Worm (Caenorhabditis elegans) whole organism, dauer: Measurements from ENCODE around the gene xrn-2.

Source experiments
- unc-62 ChIP-seq: sonication (generic microtip); optimal IDR thresholded peaks from 2 replicates; lab custom pipeline; 2017; ENCODE audit warnings: missing biosample characterization, missing genetic modification reagents, missing genetic modification characterization

The xrn-2 gene

DNA sequence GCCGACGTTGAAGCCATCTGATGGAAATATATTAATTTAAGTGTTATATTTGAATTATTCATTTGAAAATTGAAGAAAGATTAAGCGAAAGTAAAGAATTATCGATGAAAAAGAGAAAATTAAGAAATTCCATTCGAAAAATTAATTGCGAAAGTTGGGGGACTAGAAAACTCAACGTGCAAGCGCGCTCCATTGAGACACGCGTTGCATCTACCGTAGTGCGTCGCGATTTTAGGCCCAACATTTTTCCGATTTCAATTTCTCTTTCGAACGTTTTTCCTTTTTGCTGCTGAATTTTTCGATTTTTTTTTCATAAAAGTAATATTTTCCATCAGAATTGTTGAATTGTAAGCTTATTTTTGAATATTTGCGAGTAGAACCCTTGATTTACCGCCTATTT lies 1.2 kb upstream of the xrn-2 start, which contains the start of gene Y48B6A.1:
Y48B6A.1 (minus strand) TSS at position 17 of the 400 bp plus-strand sequence.
- TF ChIP-seq unc-62 = no peak

DNA sequence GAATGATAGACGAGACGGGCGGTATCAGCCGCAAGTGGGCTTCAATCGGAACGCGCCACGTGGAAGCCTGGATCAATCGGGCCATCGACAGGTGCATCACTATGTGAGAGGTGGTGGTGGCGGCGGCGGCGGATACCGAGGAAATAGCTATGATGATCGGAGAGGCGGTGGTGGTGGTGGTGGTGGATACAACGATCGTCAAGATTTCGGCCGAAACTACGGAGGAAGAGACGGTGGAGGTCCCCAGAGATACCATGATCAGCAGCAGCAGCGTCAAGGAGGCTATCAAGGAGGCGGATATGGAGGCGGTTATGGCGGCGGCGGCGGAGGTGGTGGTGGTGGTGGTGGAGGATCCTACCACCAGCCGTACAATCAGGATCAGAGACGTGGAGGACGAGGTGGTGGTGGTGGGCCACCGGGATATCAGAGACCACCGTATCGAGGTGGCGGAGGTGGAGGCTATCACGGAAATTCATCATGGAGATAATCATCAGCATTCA lies 9.9 kb downstream of the xrn-2 start:
- no peak for TF ChIP-seq unc-62

DNA sequence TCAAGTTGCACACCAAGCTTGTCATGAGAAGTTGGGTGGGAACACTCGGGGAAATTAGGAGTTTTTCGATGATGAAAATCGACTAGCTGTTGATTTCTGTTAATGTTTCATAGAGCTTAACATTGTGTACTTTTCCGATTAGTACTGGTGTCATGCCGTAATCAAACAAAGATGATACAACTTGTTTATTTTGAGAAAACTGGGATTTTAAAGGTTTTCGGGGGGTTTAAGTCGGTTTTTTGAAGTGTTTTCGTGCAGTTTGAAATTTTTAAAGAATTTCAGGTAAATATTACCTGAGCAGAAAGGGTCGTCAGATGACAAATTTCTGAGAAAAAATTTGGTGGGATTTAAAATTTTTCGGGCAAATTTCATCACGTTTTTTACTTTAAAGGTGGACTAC lies 16.0 kb downstream of the xrn-2 start, which contains the start of gene eat-2:
eat-2 (minus strand) TSS at position 101 of the 400 bp plus-strand sequence.
- TF ChIP-seq unc-62 = no peak

DNA sequence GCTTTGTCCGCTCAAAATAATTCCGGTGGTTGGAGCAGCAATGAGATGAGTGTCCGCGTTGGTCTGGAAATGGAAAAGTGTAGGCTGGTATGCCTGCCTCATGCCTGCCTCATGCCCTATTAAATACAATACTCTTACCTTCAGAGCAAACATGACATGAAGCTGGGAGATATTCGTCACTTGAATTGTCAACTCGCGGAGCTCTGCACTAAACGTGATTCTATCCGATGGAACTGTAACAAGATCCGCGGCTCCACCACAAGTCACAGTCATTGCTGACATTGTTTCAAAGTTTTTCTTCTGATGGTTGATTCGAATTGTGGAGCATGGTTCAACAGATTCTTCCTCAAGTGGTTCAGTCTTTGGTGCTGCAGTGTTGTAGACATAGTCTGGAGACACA lies 17.6 kb downstream of the xrn-2 start:
- no peak for TF ChIP-seq unc-62

DNA sequence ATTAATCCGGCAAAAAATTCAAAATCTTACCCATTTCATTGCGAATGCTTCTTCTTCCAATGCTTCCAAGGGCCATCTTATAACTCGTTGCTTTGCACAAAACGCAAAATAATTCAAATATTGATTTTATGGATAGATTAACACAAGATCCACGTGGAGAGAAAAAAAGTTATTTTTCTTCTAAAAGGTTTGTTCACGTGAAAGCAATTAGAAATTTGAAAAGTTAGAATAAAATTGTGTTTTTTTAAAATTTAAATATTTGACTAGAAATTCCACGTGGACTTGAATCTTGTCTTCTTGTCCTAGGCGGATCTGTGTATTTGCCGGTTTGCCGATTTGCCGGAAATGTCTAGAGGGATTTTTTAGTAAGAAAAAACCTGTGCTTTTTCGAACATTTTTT lies 19.5 kb downstream of the xrn-2 start, which contains the start of gene Y48B6A.5:
Y48B6A.5 (minus strand) TSS at position 101 of the 400 bp plus-strand sequence.
- no peak for TF ChIP-seq unc-62

DNA sequence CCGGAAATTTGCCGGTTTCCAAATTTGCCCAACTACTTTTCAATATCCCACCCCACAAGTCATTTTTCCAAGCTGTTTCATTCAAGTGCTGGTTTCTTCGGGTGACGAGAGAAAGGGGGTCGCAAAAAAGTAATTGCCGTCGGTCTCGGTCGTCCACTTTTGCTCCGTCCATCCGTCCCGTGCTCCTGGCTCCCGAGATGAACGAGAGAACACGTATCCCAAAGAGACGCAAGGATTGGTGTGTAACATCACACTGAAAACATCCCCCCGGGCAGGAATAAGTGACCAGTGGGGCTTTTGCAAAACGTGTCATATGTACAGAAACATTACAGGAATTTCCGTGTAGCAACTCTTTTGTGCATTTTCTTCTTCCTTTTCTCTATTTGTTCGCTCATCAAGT lies 21.1 kb downstream of the xrn-2 start:
- TF ChIP-seq unc-62 = no peak

DNA sequence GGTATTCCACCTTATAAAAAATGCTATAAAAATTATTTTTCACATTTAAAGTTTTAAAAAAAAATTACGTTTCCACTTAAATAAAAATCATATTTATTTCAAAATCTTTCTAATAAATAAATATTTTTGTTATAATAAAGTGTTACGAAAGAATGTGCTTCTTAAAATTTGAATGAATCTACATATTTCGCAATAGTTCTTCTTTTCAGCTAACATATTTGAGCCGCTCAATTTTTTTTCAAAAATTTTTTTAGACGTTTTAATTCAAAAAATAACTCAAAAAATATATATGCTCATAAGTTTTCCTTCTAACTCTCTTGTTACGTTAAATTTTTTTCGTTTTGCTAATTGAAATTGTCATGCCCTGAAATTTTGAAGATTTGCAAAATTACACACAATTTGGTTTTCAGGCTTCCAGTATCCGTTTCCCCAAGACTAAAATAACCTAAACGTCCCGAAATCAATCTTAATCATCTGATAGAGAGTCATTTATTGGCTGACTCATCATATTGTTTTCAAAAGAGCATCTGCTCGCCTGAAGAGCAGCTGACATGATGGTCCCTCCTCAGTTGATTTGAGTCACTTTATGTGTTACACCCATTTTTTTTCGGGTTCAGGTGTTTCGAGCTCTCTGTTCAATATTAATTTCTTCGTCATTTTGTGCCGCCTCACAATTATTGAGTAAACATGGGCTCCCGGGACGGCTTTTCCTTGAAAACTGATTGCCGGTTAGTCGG lies 22.8 kb downstream of the xrn-2 start, which contains the start of gene efhd-1:
efhd-1 (plus strand) TSS at position 582 of the 737 bp plus-strand sequence.
- no peak for TF ChIP-seq unc-62

DNA sequence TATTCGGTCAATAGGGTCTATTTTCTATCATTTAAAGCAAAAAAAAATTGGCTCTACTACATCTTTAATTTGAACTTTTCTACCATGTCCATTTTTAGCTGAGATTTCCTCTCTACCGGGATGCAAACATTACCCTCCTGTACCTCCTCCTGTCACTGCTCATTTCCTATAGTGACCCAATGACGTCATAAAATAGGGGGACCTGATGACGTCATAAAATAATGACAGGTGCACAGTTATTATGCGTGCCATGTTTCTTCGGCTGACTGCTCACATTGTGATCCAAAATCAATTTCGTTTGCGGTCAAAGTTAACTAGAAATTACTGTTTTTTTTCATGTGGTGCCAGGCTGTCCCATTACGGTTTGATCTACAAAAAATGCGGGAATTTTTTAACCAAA lies 31.4 kb downstream of the xrn-2 start:
- no peak for TF ChIP-seq unc-62

DNA sequence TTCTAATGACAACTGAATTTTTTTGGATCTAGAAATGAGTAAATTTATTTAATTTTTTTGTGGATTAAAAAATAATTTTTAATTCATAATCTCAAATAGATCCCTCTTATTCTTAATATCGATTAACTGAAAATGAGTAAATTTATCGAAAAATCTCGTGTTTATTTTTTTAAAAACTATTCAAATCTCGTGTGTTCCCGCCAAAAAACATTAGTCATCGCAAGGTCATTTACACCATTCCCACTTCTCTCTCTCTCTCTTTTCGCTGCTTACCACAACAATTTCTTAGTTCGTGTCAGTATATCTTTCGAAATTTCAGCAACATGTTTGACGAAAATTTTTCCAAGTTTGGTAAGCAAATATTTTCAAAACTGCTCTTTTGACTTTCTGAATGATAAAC lies 31.9 kb downstream of the xrn-2 start:
- no peak for TF ChIP-seq unc-62

DNA sequence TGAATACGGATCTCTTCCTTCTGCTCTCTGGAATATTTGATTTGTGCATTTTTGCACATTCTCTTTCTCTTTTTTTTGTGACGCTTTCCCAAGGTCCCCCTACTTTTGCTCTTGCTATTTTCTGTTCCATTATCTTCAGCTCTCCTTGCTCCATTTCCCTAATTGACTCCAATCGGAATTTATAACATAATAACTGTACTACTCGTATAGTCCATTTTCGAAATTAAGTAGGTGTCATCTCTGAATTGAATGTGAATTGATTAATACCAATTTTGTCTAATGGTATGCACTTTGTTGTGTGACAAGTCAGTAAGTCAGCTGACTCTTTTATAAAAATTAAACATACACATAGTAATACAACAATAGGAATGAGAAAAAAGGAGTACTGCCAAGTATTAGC lies 40.4 kb downstream of the xrn-2 start:
- TF ChIP-seq unc-62 = no peak

DNA sequence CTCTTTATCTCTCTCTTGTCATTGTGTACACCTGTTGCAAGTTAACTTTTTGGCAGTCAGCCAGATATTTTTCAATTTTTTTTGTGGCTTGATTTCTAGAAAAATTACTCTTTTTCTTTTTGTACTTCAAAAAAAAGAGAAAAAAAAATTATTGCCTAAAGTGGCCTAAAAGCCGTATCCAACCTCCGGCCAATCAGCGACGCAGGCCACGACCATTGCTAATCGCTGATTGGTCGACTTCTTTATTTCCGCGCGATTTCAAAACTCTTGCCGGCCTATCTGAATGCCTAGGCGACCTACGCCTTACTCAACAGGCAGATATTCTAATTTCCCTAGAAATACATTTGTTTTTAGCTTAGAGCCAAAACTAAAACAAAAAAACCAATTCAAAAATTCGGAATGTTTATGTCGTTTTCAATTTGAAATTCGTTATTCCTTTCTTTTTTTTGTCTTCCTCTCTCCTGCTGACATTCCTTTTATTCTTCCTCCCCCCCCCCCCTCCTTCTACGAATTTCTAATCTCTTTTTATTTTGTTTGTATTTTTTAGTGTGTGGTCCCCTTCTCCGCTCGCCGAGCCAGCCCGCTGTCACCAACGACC lies 42.0 kb downstream of the xrn-2 start, which contains the start of gene ace-4:
ace-4 (plus strand) TSS at position 548 of the 598 bp plus-strand sequence.
- TF ChIP-seq unc-62 = no peak

DNA sequence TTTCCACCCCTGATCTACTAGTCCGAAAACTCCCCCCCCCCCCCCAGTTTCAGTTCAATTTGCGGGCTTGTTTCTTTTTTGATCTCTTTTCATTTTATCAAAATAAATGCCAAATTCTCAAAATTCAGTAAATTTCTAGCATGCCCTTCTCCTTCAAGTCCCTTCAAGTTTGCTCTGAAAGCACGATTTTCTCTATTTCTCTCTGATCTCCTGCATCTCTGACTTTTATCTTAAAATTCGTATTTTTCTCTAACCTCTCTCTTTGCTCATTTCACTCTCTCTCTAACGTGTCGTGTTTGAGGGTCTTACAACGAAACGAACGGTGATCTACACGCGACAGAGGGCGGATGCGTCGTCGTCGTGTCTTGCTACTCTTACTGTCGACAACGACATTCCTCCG lies 49.8 kb downstream of the xrn-2 start, which contains the start of gene ace-3:
ace-3 (plus strand) TSS at position 301 of the 400 bp plus-strand sequence.
- no peak for TF ChIP-seq unc-62

DNA sequence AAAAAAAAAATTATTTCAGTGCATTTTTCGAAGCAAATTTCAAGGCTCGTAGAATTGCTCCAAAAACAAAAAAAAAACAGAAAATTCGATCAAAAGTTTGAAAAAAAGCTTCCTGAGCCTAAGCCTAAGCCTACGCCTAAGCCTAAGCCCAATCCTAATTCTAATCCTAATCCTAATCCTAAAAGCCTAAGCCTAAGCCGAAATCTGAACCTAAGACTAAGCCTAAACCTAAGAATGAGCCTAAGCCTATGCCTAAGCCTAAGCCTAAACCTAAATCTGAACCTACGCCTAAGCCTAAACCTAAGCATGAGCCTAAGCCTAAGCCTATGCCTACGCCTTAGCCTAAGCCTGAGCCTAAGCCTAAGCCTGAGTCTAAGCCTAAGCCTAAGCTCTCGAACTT lies 50.6 kb downstream of the xrn-2 start:
- no peak for TF ChIP-seq unc-62

DNA sequence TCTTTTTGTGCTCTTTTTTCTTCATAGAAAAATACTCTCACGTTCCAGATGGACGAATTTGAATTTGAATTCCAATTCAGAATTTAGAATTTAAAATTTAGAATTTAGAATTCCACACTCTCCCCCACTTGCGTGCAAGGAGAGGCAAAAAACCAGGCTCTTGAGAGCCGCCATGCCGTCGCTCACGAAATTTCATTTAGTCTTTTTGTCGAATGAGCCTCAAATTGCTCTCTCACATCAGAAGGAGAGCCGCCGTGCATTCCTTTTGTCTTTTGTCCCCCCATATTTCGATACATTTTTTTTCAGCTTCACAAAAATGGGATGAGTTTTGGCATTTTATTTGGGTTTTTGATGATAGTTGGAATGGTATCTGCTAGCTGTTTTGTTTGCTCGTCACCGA lies 55.5 kb downstream of the xrn-2 start, which contains the start of gene hot-7:
hot-7 (plus strand) TSS at position 301 of the 400 bp plus-strand sequence.
- TF ChIP-seq unc-62 = no peak

DNA sequence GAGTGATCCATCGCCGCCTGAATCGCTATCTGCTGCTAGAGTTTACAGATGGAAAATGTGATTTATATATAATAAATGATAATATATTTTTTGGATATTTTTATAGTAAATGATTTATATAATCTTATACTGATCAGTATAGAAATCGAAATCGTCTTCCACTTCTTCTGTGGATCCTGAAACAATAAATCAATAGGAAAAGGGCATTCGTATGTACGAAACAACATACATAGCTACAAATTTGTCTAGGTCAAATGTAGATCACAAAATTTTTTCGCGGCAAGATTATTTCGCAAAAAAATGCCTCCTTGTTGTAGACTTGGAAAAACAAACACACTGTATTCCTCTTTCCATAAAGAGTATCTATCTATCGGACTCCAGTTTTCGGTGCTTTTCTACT lies 58.5 kb downstream of the xrn-2 start, which contains the start of gene Y48B6A.10:
Y48B6A.10 (plus strand) TSS at position 301 of the 400 bp plus-strand sequence.
- TF ChIP-seq unc-62 = no peak
